Fruit fly (Drosophila melanogaster): ENCODE results near the gene CG15210.

CG15210 gene

DNA sequence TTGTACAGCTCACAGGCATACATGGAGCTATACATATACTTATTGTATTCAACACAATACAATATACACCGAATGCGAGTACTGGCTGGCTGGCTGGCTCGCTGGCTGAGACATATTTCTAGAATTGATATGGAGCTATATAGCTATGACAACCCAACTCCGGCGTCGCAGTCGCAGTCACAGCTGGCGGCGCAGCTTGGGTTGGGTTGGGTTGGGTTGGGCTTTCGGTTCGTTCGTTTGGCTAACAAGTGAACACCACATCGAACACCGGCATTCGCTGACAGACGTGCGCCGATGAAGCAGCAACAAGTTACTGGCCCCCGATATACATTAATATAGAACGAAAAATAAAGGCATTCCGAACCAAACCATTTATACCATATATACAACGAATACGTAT, at the start of gene CG15210:
CG15210 (plus strand) TSS at position 269 of the 400 bp plus-strand sequence.
- TF ChIP-seq Adf1 (GFP tag; IDR thresholded peaks at IDR 0.05) (peak; percentile 63; the same call in 1 of the 2 replicates), CG5180 (GFP tag; optimal IDR thresholded peaks at IDR 0.05) (peak; percentile 84), Atf6 (GFP tag; IDR thresholded peaks at IDR 0.05) (no peak), Med (GFP tag) (peak; percentile 49)

DNA sequence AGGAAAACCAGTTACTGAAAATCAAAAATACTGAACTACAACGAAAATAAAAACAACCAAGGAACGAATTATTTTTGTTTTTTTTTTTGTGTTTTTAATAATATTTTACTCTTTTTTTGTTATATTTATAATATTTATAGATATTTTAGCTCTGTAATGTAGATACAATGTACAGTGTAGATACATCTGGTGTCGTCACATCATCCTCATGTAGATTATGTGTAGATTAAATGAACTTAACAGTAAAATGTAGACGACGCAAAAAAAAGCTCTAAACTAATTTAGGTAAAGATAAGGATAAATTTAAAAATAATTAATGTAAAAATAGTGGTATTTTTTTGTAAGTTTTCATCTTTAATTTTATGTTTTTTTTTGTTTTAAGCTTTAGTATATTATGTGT, 49.8 kb upstream of the CG15210 start:
- TF ChIP-seq HLH3B (GFP tag; IDR thresholded peaks at IDR 0.05) (no peak), Hr3 (GFP tag; optimal IDR thresholded peaks at IDR 0.05) (no peak), CTCF (GFP tag; optimal IDR thresholded peaks at IDR 0.05) (peak; percentile 60), Bgb (GFP tag; IDR thresholded peaks at IDR 0.05; ENCODE audit: partially characterized antibody) (peak; percentile 51; the same call in 1 of the 2 replicates), esg (GFP tag; conservative IDR thresholded peaks at IDR 0.05) (no peak), ERR (GFP tag; optimal IDR thresholded peaks at IDR 0.05) (no peak), CG10209 (GFP tag; optimal IDR thresholded peaks at IDR 0.05) (no peak)

DNA sequence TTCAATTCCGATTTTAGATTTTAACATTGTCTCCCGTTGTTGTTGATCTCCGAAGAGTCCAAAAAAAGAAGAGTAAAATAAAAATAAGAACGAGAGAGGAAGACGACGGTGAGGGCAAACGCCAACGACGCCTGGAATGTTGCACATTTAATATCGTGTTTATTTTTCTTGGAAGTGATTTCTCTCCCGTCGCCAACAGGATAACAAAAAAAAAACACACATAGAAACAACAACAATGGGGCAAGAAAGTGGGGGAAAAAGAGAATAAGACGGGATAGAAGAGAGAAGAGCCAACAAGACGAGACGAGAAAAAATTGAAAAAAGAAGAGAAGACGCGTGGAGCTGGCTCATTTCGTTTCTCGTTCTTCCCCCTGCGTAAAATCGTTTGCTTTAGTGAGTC, 38.0 kb upstream of the CG15210 start:
- TF ChIP-seq Drgx (GFP tag; IDR thresholded peaks at IDR 0.05): 0 out of 2 replicates have a peak, but pooled peaks have one; percentile 30
- TF ChIP-seq H15 (GFP tag; IDR thresholded peaks at IDR 0.05): no peak
- TF ChIP-seq sd (tag; optimal IDR thresholded peaks at IDR 0.05): peak; percentile 93
- no peak for TF ChIP-seq CG31365 (tag; optimal IDR thresholded peaks at IDR 0.05)
- TF ChIP-seq HmgD (GFP tag; optimal IDR thresholded peaks at IDR 0.05): no peak
- peak; percentile 84 for TF ChIP-seq pros (GFP tag; optimal IDR thresholded peaks at IDR 0.05)
- no peak for TF ChIP-seq CG14667 (GFP tag; IDR thresholded peaks at IDR 0.05)
- TF ChIP-seq Dek (tag; optimal IDR thresholded peaks at IDR 0.05): no peak
- TF ChIP-seq eve (GFP tag; optimal IDR thresholded peaks at IDR 0.05): peak in 1 of 2 experiments; percentile 4
- TF ChIP-seq CG3163 (GFP tag; optimal IDR thresholded peaks at IDR 0.05): peak; percentile 85
- TF ChIP-seq bsh (GFP tag; optimal IDR thresholded peaks at IDR 0.05): peak in 1 of 2 experiments; percentile 36
- TF ChIP-seq Atf6 (GFP tag; IDR thresholded peaks at IDR 0.05): no peak
- TF ChIP-seq Trl (optimal IDR thresholded peaks at IDR 0.05): peak; percentile 38 to 46
- TF ChIP-seq Trl (GFP tag; optimal IDR thresholded peaks at IDR 0.05): no peak
- TF ChIP-seq crol (GFP tag; IDR thresholded peaks at IDR 0.05): peak; percentile 31; the same call in 1 of the 2 replicates
- no peak for TF ChIP-seq Med (GFP tag)
- no peak for TF ChIP-seq Side (GFP tag; optimal IDR thresholded peaks at IDR 0.05)
- TF ChIP-seq CG31224 (GFP tag; IDR thresholded peaks at IDR 0.05): no peak
- no peak for TF ChIP-seq CG9727 (GFP tag; optimal IDR thresholded peaks at IDR 0.05)
- no peak for TF ChIP-seq D (optimal IDR thresholded peaks at IDR 0.05)
- TF ChIP-seq D (GFP tag; optimal IDR thresholded peaks at IDR 0.05): no peak
- no peak for TF ChIP-seq dmrt99B (tag; optimal IDR thresholded peaks at IDR 0.05)
- no peak for TF ChIP-seq Pdp1 (GFP tag; optimal IDR thresholded peaks at IDR 0.05)
- TF ChIP-seq chinmo (GFP tag; IDR thresholded peaks at IDR 0.05; ENCODE audit: partially characterized antibody): 0 out of 4 replicates have a peak, but pooled peaks have one; percentile 20
- TF ChIP-seq CG2120 (GFP tag; optimal IDR thresholded peaks at IDR 0.05): no peak
- peak in 1 of 3 experiments; percentile 95 for TF ChIP-seq Stat92E (GFP tag; optimal IDR thresholded peaks at IDR 0.05)
- peak; percentile 79 for TF ChIP-seq CG4360 (GFP tag; IDR thresholded peaks at IDR 0.05)
- TF ChIP-seq sqz (GFP tag; optimal IDR thresholded peaks at IDR 0.05): peak; percentile 74

Data from whole organism, embryonic.